Worm (Caenorhabditis elegans) whole organism, early embryonic: Measurements from ENCODE around the gene air-1.

Source experiments
- B0310.2 ChIP-seq: sonication (generic microtip); optimal IDR thresholded peaks from 2 replicates; lab custom pipeline; 2016; ENCODE audit warnings: mild to moderate bottlenecking, missing genetic modification characterization, missing compliant biosample characterization
- F13C5.2 ChIP-seq: sonication (generic microtip); optimal IDR thresholded peaks from 2 replicates; lab custom pipeline; 2017; ENCODE audit warnings: mild to moderate bottlenecking, missing genetic modification characterization, inconsistent platforms, missing compliant biosample characterization
- aly-1 ChIP-seq: sonication (generic microtip); optimal IDR thresholded peaks from 2 replicates; lab custom pipeline; 2016; ENCODE audit warnings: missing genetic modification characterization, missing compliant biosample characterization
- ama-1 ChIP-seq: fragments of 150-350 bp; optimal IDR thresholded peaks from 2 replicates; lab custom pipeline; 2014
- ceh-13 ChIP-seq: fragments of 200-800 bp; sonication (Bioruptor generic); optimal IDR thresholded peaks from 2 replicates; lab custom pipeline; 2018; ENCODE audit warnings: mild to moderate bottlenecking, missing genetic modification characterization, missing compliant biosample characterization
- ceh-36 ChIP-seq: sonication (generic microtip); optimal IDR thresholded peaks from 2 replicates; lab custom pipeline; 2016; ENCODE audit warnings: missing genetic modification characterization, inconsistent platforms, missing compliant biosample characterization
- ets-7 ChIP-seq: sonication (generic microtip); optimal IDR thresholded peaks from 2 replicates; lab custom pipeline; 2016; ENCODE audit warnings: missing genotype, missing genetic modification characterization, missing compliant biosample characterization
- flt-1 ChIP-seq: fragments of 200-800 bp; sonication (Bioruptor generic); IDR thresholded peaks from 2 replicates; pipeline ENCODE4 v1.3.6; 2022; ENCODE audit warnings: missing genetic modification characterization, missing compliant biosample characterization
- hmbx-1 ChIP-seq: sonication (generic microtip); optimal IDR thresholded peaks from 2 replicates; lab custom pipeline; 2016; ENCODE audit warnings: mild to moderate bottlenecking, missing genetic modification characterization, missing compliant biosample characterization
- hmg-4 ChIP-seq: fragments of 200-800 bp; sonication (Bioruptor generic); optimal IDR thresholded peaks from 2 replicates; lab custom pipeline; 2018; ENCODE audit warnings: mild to moderate bottlenecking, missing genetic modification characterization, missing compliant biosample characterization
- hnd-1 ChIP-seq: sonication (generic microtip); optimal IDR thresholded peaks from 2 replicates; lab custom pipeline; 2016; ENCODE audit warnings: missing genetic modification characterization, missing compliant biosample characterization
- pes-1 ChIP-seq: fragments of 200-800 bp; sonication (Bioruptor generic); IDR thresholded peaks from 2 replicates; pipeline ENCODE4 v1.3.6; 2022; ENCODE audit warnings: missing genetic modification reagents, missing genetic modification characterization, missing compliant biosample characterization
- scrt-1 ChIP-seq: fragments of 200-800 bp; sonication (Bioruptor generic); IDR thresholded peaks from 2 replicates; pipeline ENCODE4 v1.3.6; 2022; ENCODE audit warnings: missing genetic modification characterization, missing compliant biosample characterization
- sea-1 ChIP-seq: fragments of 200-800 bp; sonication (Bioruptor generic); conservative IDR thresholded peaks from 2 replicates; pipeline ENCODE4 v1.3.6; 2022; ENCODE audit warnings: missing genetic modification characterization, missing compliant biosample characterization
- tbx-11 ChIP-seq: fragments of 200-800 bp; sonication (Bioruptor generic); IDR thresholded peaks from 2 replicates; pipeline ENCODE4 v1.3.6; 2022; ENCODE audit warnings: missing genetic modification characterization, missing compliant biosample characterization
- tbx-37 ChIP-seq: fragments of 200-800 bp; sonication (Bioruptor generic); conservative IDR thresholded peaks from 2 replicates; pipeline ENCODE4 v1.3.6; 2022; ENCODE audit warnings: missing genetic modification reagents, missing genetic modification characterization, missing compliant biosample characterization
- tra-4 ChIP-seq: sonication (generic microtip); optimal IDR thresholded peaks from 2 replicates; lab custom pipeline; 2017; ENCODE audit warnings: missing genetic modification characterization, missing compliant biosample characterization

The air-1 gene

DNA sequence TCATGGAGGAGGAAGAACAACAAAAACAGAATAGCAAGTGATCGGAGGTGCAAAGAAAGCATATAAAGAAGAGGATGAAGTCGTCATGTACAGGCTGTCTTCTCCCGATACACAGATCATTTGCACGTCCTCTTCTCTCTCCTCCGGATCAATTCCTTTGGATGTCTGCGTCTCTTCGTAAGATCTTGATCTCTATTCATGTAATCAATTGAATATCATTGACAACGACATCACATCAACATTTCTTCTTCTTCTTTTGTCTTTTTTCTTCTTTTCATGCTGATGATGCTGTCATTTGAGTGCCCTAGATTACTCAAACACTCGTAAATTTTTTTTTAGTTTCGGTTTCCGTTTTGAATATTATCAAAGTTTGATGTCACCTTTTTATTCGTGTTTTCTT is 17.0 kb downstream of the air-1 start, which contains the start of gene rol-3:
Gene rol-3 (minus strand): TSS at position 120 of the 400 bp plus-strand sequence.
- TF ChIP-seq pes-1 (GFP tag; lab: Robert Waterston, UW) (no peak), ceh-13 (GFP tag; lab: Kevin White, UChicago) (no peak), F13C5.2 (tag; lab: Kevin White, UChicago) (no peak), tra-4 (no peak), tbx-11 (GFP tag; lab: Robert Waterston, UW) (no peak), aly-1 (tag; lab: Kevin White, UChicago) (no peak), tbx-37 (GFP tag; lab: Robert Waterston, UW) (no peak), scrt-1 (GFP tag; lab: Robert Waterston, UW) (no peak), ama-1 (no peak), hnd-1 (tag; lab: Kevin White, UChicago) (no peak), ets-7 (tag; lab: Kevin White, UChicago) (no peak)

DNA sequence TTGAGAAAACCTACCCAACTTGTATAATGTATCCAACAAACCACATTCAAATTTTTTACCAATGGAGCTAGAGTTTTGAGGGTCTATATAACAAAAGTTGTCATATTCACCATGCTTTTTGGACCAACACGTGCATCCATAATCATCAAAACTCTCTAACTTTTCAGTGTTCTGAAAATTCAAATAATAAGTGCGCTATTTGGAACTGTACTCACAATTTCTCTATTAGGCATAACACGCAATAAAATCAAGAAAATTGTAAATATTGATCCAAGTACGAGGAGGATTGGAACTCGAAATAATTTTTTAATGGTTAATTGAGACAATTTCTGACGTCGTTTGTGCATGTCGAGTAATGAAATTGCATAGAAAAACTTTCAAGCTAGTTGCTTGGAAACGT is 18.6 kb downstream of the air-1 start, which contains the start of gene C16D9.3:
Gene C16D9.3 (minus strand): TSS at position 101 of the 400 bp plus-strand sequence.
- TF ChIP-seq tra-4 (no peak), sea-1 (no peak), hmg-4 (GFP tag; lab: Kevin White, UChicago) (no peak), B0310.2 (tag; lab: Kevin White, UChicago) (no peak), tbx-37 (GFP tag; lab: Robert Waterston, UW) (no peak), ets-7 (tag; lab: Kevin White, UChicago) (no peak), hnd-1 (tag; lab: Kevin White, UChicago) (no peak), scrt-1 (GFP tag; lab: Robert Waterston, UW) (no peak), aly-1 (tag; lab: Kevin White, UChicago) (no peak), tbx-11 (GFP tag; lab: Robert Waterston, UW) (no peak), hmbx-1 (tag; lab: Kevin White, UChicago) (no peak)

DNA sequence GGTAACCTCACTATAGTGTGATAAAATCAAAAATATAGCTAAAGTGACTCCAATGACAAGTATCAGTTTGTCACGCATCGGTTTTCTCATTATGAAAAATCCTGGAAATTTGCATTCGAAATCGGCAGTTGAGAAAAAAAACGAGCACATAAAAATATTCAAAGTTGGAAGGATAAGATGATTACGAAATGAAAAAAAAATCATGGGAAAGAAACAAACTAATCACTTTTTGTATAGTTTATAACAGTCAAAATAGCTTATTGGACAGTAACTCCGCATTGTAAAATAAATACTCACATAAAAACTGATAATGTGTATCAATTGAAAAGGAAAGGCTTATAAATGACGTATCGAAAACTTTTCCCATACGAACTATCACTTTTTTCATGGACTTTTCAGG is 21.5 kb downstream of the air-1 start, which contains the start of gene C16D9.4:
Gene C16D9.4 (minus strand): TSS at position 101 of the 400 bp plus-strand sequence.
- TF ChIP-seq ceh-13 (GFP tag; lab: Kevin White, UChicago), result no peak
- TF ChIP-seq sea-1, result no peak
- no peak for TF ChIP-seq pes-1 (GFP tag; lab: Robert Waterston, UW)
- no peak for TF ChIP-seq F13C5.2 (tag; lab: Kevin White, UChicago)
- TF ChIP-seq tra-4, result no peak
- TF ChIP-seq hmbx-1 (tag; lab: Kevin White, UChicago), result no peak
- TF ChIP-seq tbx-11 (GFP tag; lab: Robert Waterston, UW), result no peak
- TF ChIP-seq ama-1, result no peak
- TF ChIP-seq scrt-1 (GFP tag; lab: Robert Waterston, UW), result no peak
- TF ChIP-seq ets-7 (tag; lab: Kevin White, UChicago), result no peak
- no peak for TF ChIP-seq flt-1 (GFP tag; lab: Robert Waterston, UW)
- TF ChIP-seq B0310.2 (tag; lab: Kevin White, UChicago), result no peak
- no peak for TF ChIP-seq hmg-4 (GFP tag; lab: Kevin White, UChicago)
- TF ChIP-seq ceh-36 (tag; lab: Kevin White, UChicago), result no peak
- no peak for TF ChIP-seq tbx-37 (GFP tag; lab: Robert Waterston, UW)
- TF ChIP-seq aly-1 (tag; lab: Kevin White, UChicago), result no peak
- TF ChIP-seq hnd-1 (tag; lab: Kevin White, UChicago), result no peak

DNA sequence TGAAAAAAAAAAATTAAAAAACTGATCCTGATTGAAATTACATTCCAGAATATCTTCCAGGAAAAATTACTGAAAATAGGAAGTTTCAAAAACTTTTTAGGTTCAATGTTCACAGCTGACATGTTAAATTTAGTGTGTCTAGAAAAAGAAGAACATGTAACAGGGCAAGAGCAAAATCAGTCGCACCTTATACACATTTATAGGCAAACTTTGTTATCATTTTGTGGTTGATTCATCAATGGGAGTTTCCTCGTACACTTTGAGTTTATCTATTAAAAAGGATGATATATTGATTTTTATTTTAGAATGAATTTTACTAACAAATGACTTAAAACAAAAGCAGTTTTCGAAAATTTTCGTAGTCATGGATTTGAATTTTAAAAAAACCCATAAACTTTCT is 21.9 kb downstream of the air-1 start:
- no peak for TF ChIP-seq ama-1
- TF ChIP-seq scrt-1 (GFP tag; lab: Robert Waterston, UW), result no peak
- no peak for TF ChIP-seq ceh-36 (tag; lab: Kevin White, UChicago)
- no peak for TF ChIP-seq flt-1 (GFP tag; lab: Robert Waterston, UW)
- TF ChIP-seq aly-1 (tag; lab: Kevin White, UChicago), result no peak

DNA sequence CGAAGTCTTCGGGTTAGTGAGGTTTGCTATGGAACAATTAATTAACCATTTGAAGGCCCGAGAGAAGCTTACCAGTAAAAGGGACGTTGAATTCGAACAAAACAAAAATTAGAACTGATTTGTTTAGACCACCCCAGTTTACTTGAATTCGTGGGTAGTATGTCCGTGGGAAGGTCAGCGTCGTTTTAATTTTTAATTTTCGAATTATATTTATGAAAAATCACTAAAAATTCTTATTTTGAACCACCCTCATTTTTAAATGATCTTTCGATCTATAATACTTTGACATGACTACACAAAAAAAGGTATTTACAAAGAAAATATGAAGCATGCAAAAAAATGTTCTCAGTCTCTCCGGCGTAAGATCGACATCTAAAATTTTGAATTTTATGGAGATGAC is 24.2 kb downstream of the air-1 start, which contains the start of gene C16D9.5:
Gene C16D9.5 (minus strand): TSS at position 101 of the 400 bp plus-strand sequence.
- TF ChIP-seq ets-7 (tag; lab: Kevin White, UChicago) (no peak), pes-1 (GFP tag; lab: Robert Waterston, UW) (no peak), sea-1 (no peak), hmbx-1 (tag; lab: Kevin White, UChicago) (no peak), ceh-13 (GFP tag; lab: Kevin White, UChicago) (no peak), tra-4 (no peak), B0310.2 (tag; lab: Kevin White, UChicago) (no peak), hmg-4 (GFP tag; lab: Kevin White, UChicago) (no peak), F13C5.2 (tag; lab: Kevin White, UChicago) (no peak), tbx-11 (GFP tag; lab: Robert Waterston, UW) (no peak), hnd-1 (tag; lab: Kevin White, UChicago) (no peak), ceh-36 (tag; lab: Kevin White, UChicago) (no peak), aly-1 (tag; lab: Kevin White, UChicago) (no peak), scrt-1 (GFP tag; lab: Robert Waterston, UW) (no peak), ama-1 (no peak), tbx-37 (GFP tag; lab: Robert Waterston, UW) (no peak), flt-1 (GFP tag; lab: Robert Waterston, UW) (no peak)

DNA sequence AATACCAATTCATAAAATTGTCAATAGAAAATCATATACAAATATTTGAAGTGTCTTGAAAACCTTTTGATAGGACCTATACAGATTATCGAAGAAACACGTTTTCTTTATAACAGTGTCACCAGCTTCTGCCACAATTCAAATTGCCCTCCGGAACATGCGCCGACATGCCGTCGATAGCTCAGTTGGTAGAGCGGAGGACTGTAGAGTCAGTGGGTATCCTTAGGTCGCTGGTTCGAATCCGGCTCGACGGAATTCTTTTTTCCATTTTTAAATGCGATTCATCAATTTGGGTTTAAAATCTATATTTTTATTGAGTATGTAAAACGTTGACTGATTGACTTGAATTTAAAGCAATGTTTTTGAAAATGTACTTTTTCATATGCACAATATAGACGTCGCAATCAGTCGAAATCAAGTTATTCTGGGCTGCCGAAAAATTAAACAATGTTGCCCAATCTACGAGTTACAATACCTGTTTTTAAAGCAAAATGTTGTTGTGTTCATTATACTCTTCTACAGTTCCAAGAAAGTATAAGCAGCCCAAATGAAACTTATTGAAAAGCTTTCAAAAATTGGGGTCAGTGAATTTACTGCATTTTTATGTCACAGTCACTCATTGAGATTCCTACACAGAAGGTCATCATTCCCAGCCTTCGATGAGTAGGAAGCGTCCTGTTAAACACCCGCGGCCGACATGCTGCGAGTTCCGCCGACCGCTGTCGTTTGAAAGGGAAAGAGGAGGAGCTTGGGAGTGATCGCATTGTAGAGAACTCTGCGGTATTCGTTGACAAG is 26.2 kb downstream of the air-1 start:
- TF ChIP-seq ceh-13 (GFP tag; lab: Kevin White, UChicago), result no peak
- TF ChIP-seq ama-1, result peak; percentile 48

DNA sequence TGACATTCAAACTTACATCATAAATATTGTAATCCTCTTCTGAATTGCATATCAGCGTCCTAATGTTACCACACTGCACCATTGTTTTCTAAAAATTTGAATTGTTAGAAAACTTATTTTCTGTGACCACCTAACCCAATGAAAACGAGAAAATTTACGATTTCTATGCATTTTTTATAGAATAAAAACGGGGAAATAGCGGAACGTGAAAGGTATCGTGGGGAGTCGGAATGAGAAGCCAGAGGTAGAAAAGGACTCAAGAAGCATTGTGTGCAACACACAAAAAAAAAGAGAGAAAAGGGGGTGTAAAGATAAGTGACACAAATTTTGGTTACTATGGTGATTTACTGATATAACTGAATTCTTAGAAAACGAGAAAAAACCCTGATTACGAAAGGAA is 28.9 kb downstream of the air-1 start, which contains the start of gene C16D9.6:
Gene C16D9.6 (minus strand): TSS at position 101 of the 400 bp plus-strand sequence.
- TF ChIP-seq hmg-4 (GFP tag; lab: Kevin White, UChicago) (no peak), pes-1 (GFP tag; lab: Robert Waterston, UW) (no peak), sea-1 (no peak), F13C5.2 (tag; lab: Kevin White, UChicago) (no peak), ceh-36 (tag; lab: Kevin White, UChicago) (no peak), ama-1 (no peak), hmbx-1 (tag; lab: Kevin White, UChicago) (no peak), B0310.2 (tag; lab: Kevin White, UChicago) (no peak), tbx-11 (GFP tag; lab: Robert Waterston, UW) (no peak), hnd-1 (tag; lab: Kevin White, UChicago) (no peak), scrt-1 (GFP tag; lab: Robert Waterston, UW) (no peak), ets-7 (tag; lab: Kevin White, UChicago) (no peak), tbx-37 (GFP tag; lab: Robert Waterston, UW) (no peak), tra-4 (no peak)
